Worm (Caenorhabditis elegans): ENCODE results near the gene ttr-48.

ce11 chrX:3857697-3858096 is 15.4 kb upstream of the ttr-48 start, which contains the start of gene ceh-18:
- TF ChIP-seq ceh-31 (tag; optimal IDR thresholded peaks at IDR 0.05) (no peak), fkh-10 (GFP tag; optimal IDR thresholded peaks at IDR 0.05) (no peak), K02D7.2 (tag; optimal IDR thresholded peaks at IDR 0.05) (no peak), pax-1 (tag; optimal IDR thresholded peaks at IDR 0.05) (no peak), pha-4 (tag; optimal IDR thresholded peaks at IDR 0.05) (no peak)

Measured in whole organism, late embryonic.